Worm (Caenorhabditis elegans) whole organism, L1 larva: Measurements from ENCODE around the gene Y116F11B.14.
A peak's percentile ranks its signal among the peaks of the same experiment; 100 is the strongest.

Source experiments
- C16A3.4 ChIP-seq: fragments of 150-350 bp; optimal IDR thresholded peaks from 2 replicates; lab custom pipeline; 2014; ENCODE audit warnings: missing biosample characterization, missing genetic modification characterization
- F16B12.6 ChIP-seq: fragments of 150-350 bp; optimal IDR thresholded peaks from 2 replicates; lab custom pipeline; 2014; ENCODE audit warnings: missing biosample characterization, missing genetic modification characterization
- aha-1 ChIP-seq: fragments of 150-350 bp; optimal IDR thresholded peaks from 2 replicates; lab custom pipeline; 2014; ENCODE audit warnings: missing biosample characterization, missing genetic modification characterization
- aly-2 ChIP-seq: fragments of 150-350 bp; optimal IDR thresholded peaks from 2 replicates; lab custom pipeline; 2014; ENCODE audit warnings: missing biosample characterization, missing genetic modification characterization
- ama-1 ChIP-seq: fragments of 150-350 bp; optimal IDR thresholded peaks from 2 replicates; lab custom pipeline; 2014
- blmp-1 ChIP-seq: fragments of 150-350 bp; optimal IDR thresholded peaks from 2 replicates; lab custom pipeline; 2014; ENCODE audit warnings: missing biosample characterization, missing genetic modification characterization
- ceh-63 ChIP-seq: fragments of 200-800 bp; sonication (Bioruptor generic); optimal IDR thresholded peaks from 2 replicates; lab custom pipeline; 2018; ENCODE audit warnings: mild to moderate bottlenecking, missing genetic modification characterization, missing compliant biosample characterization
- ceh-82 ChIP-seq, 3 experiments: fragments of 150-350 bp in 1 of 3; sonication (generic microtip) in 2 of 3; optimal IDR thresholded peaks; 2 replicates each; lab custom pipeline; 2014 to 2017; ENCODE audit warnings: missing biosample characterization in 3 of 3, missing genetic modification characterization in 3 of 3
- ceh-88 ChIP-seq: fragments of 200-800 bp; sonication (Bioruptor generic); IDR thresholded peaks from 2 replicates; pipeline ENCODE4 v1.3.6; 2022; ENCODE audit warnings: missing genetic modification characterization, missing compliant biosample characterization
- ceh-90 ChIP-seq: sonication (generic microtip); optimal IDR thresholded peaks from 2 replicates; lab custom pipeline; 2016; ENCODE audit warnings: missing genetic modification characterization, missing compliant biosample characterization
- dpl-1 ChIP-seq, 3 experiments: fragments of 150-350 bp in 2 of 3; sonication (generic microtip) in 1 of 3; optimal IDR thresholded peaks; 2 replicates each; lab custom pipeline; 2014 to 2017; ENCODE audit warnings: missing biosample characterization in 3 of 3, missing genetic modification characterization in 3 of 3, missing genetic modification reagents in 3 of 3
- dsc-1 ChIP-seq: sonication (generic microtip); optimal IDR thresholded peaks from 2 replicates; lab custom pipeline; 2016; ENCODE audit warnings: mild to moderate bottlenecking, missing genetic modification characterization, missing compliant biosample characterization
- efl-1 ChIP-seq, 4 experiments: fragments of 150-350 bp; optimal IDR thresholded peaks in 3 of 4; peaks in 1 of 4; 1 replicate in 1 of 4; 2 replicates in 3 of 4; lab custom pipeline; 2014; ENCODE audit warnings: missing biosample characterization in 2 of 4, missing genetic modification characterization in 2 of 4, missing genetic modification reagents in 2 of 4
- egl-13 ChIP-seq: sonication (generic microtip); optimal IDR thresholded peaks from 2 replicates; lab custom pipeline; 2016; ENCODE audit warnings: missing genotype, missing genetic modification reagents, missing genetic modification characterization, missing compliant biosample characterization
- egl-27 ChIP-seq, 2 experiments: fragments of 150-350 bp in 1 of 2; sonication (generic microtip); optimal IDR thresholded peaks; 3 replicates each; lab custom pipeline; 2017 to 2018; ENCODE audit warnings: missing biosample characterization in 2 of 2, missing genetic modification characterization in 2 of 2, missing genetic modification reagents in 2 of 2
- elt-2 ChIP-seq: sonication (generic microtip); optimal IDR thresholded peaks from 2 replicates; lab custom pipeline; 2016; ENCODE audit warnings: missing genetic modification characterization, mild to moderate bottlenecking, inconsistent platforms, missing compliant biosample characterization, missing genetic modification reagents
- elt-3 ChIP-seq, 6 experiments: fragments of 150-350 bp in 1 of 6; sonication (generic microtip); optimal IDR thresholded peaks; 2 replicates each; lab custom pipeline; 2017 to 2018; ENCODE audit warnings: missing biosample characterization in 6 of 6, missing genetic modification characterization in 6 of 6, inconsistent platforms in 1 of 6
- ets-5 ChIP-seq: fragments of 200-800 bp; sonication (Bioruptor generic); IDR thresholded peaks from 2 replicates; pipeline ENCODE4 v1.3.6; 2022; ENCODE audit warnings: missing genetic modification characterization, missing compliant biosample characterization
- fkh-8 ChIP-seq: sonication (generic microtip); optimal IDR thresholded peaks from 2 replicates; lab custom pipeline; 2016; ENCODE audit warnings: mild to moderate bottlenecking, missing genetic modification characterization, missing compliant biosample characterization
- fos-1 ChIP-seq: fragments of 150-350 bp; optimal IDR thresholded peaks from 2 replicates; lab custom pipeline; 2014; ENCODE audit warnings: missing biosample characterization, missing genetic modification characterization
- grh-1 ChIP-seq: fragments of 200-800 bp; sonication (Bioruptor generic); IDR thresholded peaks from 2 replicates; pipeline ENCODE4 v1.3.6; 2022; ENCODE audit warnings: missing genetic modification reagents, missing genetic modification characterization, missing compliant biosample characterization
- hlh-17 ChIP-seq: fragments of 200-800 bp; sonication (Bioruptor generic); optimal IDR thresholded peaks from 2 replicates; lab custom pipeline; 2018; ENCODE audit warnings: missing genetic modification characterization, mild to moderate bottlenecking, missing compliant biosample characterization, moderate library complexity, borderline replicate concordance
- hlh-4 ChIP-seq: sonication (generic microtip); optimal IDR thresholded peaks from 2 replicates; lab custom pipeline; 2016; ENCODE audit warnings: mild to moderate bottlenecking, missing genetic modification characterization, missing compliant biosample characterization
- hpl-2 ChIP-seq: fragments of 150-350 bp; optimal IDR thresholded peaks from 2 replicates; lab custom pipeline; 2014; ENCODE audit warnings: missing biosample characterization, missing genetic modification reagents, missing genetic modification characterization
- isw-1 ChIP-seq: fragments of 200-800 bp; sonication (Bioruptor generic); IDR thresholded peaks from 2 replicates; pipeline ENCODE4 v1.3.6; 2022; ENCODE audit warnings: missing genetic modification characterization, missing compliant biosample characterization
- jun-1 ChIP-seq: fragments of 150-350 bp; optimal IDR thresholded peaks from 2 replicates; lab custom pipeline; 2014; ENCODE audit warnings: missing biosample characterization, missing genetic modification reagents, missing genetic modification characterization
- lin-15B ChIP-seq: fragments of 150-350 bp; sonication (generic microtip); optimal IDR thresholded peaks from 3 replicates; lab custom pipeline; 2014; ENCODE audit warnings: missing biosample characterization, missing genetic modification characterization
- lin-39 ChIP-seq: fragments of 150-350 bp; optimal IDR thresholded peaks from 2 replicates; lab custom pipeline; 2014; ENCODE audit warnings: missing biosample characterization, missing genetic modification reagents, missing genetic modification characterization
- lir-3 ChIP-seq: sonication (generic microtip); optimal IDR thresholded peaks from 2 replicates; lab custom pipeline; 2016; ENCODE audit warnings: mild to moderate bottlenecking, missing genetic modification characterization, moderate library complexity, missing compliant biosample characterization; ENCODE audit not compliant: poor library complexity
- lsy-2 ChIP-seq, 2 experiments: fragments of 150-350 bp; optimal IDR thresholded peaks; 2 replicates each; lab custom pipeline; 2014; ENCODE audit warnings: missing biosample characterization in 2 of 2, missing genetic modification characterization in 2 of 2
- mdl-1 ChIP-seq, 2 experiments: fragments of 150-350 bp; optimal IDR thresholded peaks; 2 replicates each; lab custom pipeline; 2014 to 2017; ENCODE audit warnings: missing biosample characterization in 2 of 2, missing genetic modification characterization in 2 of 2, inconsistent platforms in 1 of 2
- mef-2 ChIP-seq: fragments of 150-350 bp; optimal IDR thresholded peaks from 2 replicates; lab custom pipeline; 2014; ENCODE audit warnings: missing biosample characterization, missing genetic modification characterization
- mep-1 ChIP-seq: fragments of 150-350 bp; optimal IDR thresholded peaks from 2 replicates; lab custom pipeline; 2014; ENCODE audit warnings: missing biosample characterization, missing genetic modification characterization
- nhr-20 ChIP-seq: sonication (generic microtip); optimal IDR thresholded peaks from 2 replicates; lab custom pipeline; 2016; ENCODE audit warnings: mild to moderate bottlenecking, missing genetic modification characterization, missing compliant biosample characterization
- nhr-237 ChIP-seq: fragments of 150-350 bp; optimal IDR thresholded peaks from 2 replicates; lab custom pipeline; 2014; ENCODE audit warnings: missing biosample characterization, missing genetic modification characterization
- nhr-28 ChIP-seq: fragments of 150-350 bp; optimal IDR thresholded peaks from 2 replicates; lab custom pipeline; 2014; ENCODE audit warnings: missing biosample characterization, missing genetic modification characterization
- nhr-77 ChIP-seq: fragments of 150-350 bp; optimal IDR thresholded peaks from 2 replicates; lab custom pipeline; 2014; ENCODE audit warnings: missing biosample characterization, missing genetic modification characterization
- nhr-85 ChIP-seq: sonication (generic microtip); peaks from one replicate; lab custom pipeline; 2016; ENCODE audit warnings: missing genetic modification characterization, inconsistent platforms, missing compliant biosample characterization
- nhr-90 ChIP-seq: sonication (generic microtip); optimal IDR thresholded peaks from 2 replicates; lab custom pipeline; 2016; ENCODE audit warnings: mild to moderate bottlenecking, missing genetic modification characterization, missing compliant biosample characterization; ENCODE audit not compliant: poor library complexity
- pag-3 ChIP-seq: sonication (generic microtip); optimal IDR thresholded peaks from 2 replicates; lab custom pipeline; 2017; ENCODE audit warnings: missing genetic modification characterization, mild to moderate bottlenecking, missing compliant biosample characterization, antibody characterized with exemption, borderline replicate concordance; ENCODE audit not compliant: insufficient read depth
- pax-3 ChIP-seq: fragments of 200-800 bp; sonication (Bioruptor generic); optimal IDR thresholded peaks from 2 replicates; lab custom pipeline; 2018; ENCODE audit warnings: mild to moderate bottlenecking, missing genetic modification characterization, moderate library complexity, missing compliant biosample characterization
- pqm-1 ChIP-seq: sonication (generic microtip); optimal IDR thresholded peaks from 3 replicates; lab custom pipeline; 2017; ENCODE audit warnings: missing biosample characterization, missing genetic modification characterization
- rnt-1 ChIP-seq: sonication (generic microtip); optimal IDR thresholded peaks from 2 replicates; lab custom pipeline; 2016; ENCODE audit warnings: mild to moderate bottlenecking, missing genetic modification characterization, moderate library complexity, missing compliant biosample characterization
- snpc-4 ChIP-seq: fragments of 150-350 bp; optimal IDR thresholded peaks from 2 replicates; lab custom pipeline; 2014; ENCODE audit warnings: missing biosample characterization, missing genetic modification characterization
- snu-23 ChIP-seq: sonication (generic microtip); optimal IDR thresholded peaks from 2 replicates; lab custom pipeline; 2016; ENCODE audit warnings: missing genetic modification characterization, missing compliant biosample characterization
- tbx-2 ChIP-seq: sonication (generic microtip); optimal IDR thresholded peaks from 2 replicates; lab custom pipeline; 2016; ENCODE audit warnings: missing genetic modification characterization, missing compliant biosample characterization
- unc-130 ChIP-seq: fragments of 150-350 bp; optimal IDR thresholded peaks from 2 replicates; lab custom pipeline; 2017; ENCODE audit warnings: missing biosample characterization, missing genetic modification characterization, inconsistent platforms
- unc-30 ChIP-seq: sonication (generic microtip); optimal IDR thresholded peaks from 2 replicates; lab custom pipeline; 2017; ENCODE audit warnings: missing biosample characterization, missing genetic modification characterization
- unc-86 ChIP-seq: sonication (generic microtip); optimal IDR thresholded peaks from 2 replicates; lab custom pipeline; 2016; ENCODE audit warnings: missing genetic modification characterization, missing compliant biosample characterization
- vab-15 ChIP-seq: sonication (generic microtip); optimal IDR thresholded peaks from 2 replicates; lab custom pipeline; 2017; ENCODE audit warnings: missing genotype, mild to moderate bottlenecking, missing genetic modification characterization, missing compliant biosample characterization
- xbp-1 ChIP-seq: sonication (generic microtip); optimal IDR thresholded peaks from 2 replicates; lab custom pipeline; 2016; ENCODE audit warnings: missing genetic modification characterization, missing compliant biosample characterization
- zag-1 ChIP-seq: fragments of 150-350 bp; optimal IDR thresholded peaks from 2 replicates; lab custom pipeline; 2014; ENCODE audit warnings: missing biosample characterization, missing genetic modification characterization
- ztf-11 ChIP-seq, 2 experiments: sonication (generic microtip); optimal IDR thresholded peaks; 2 replicates each; lab custom pipeline; 2016 to 2017; ENCODE audit warnings: missing genetic modification characterization in 2 of 2, missing biosample characterization in 1 of 2, missing compliant biosample characterization in 1 of 2

Y116F11B.14 gene

ce11 chrV:19897557-19897956 lies 1.7 kb upstream of the Y116F11B.14 start (continued):
- no peak for TF ChIP-seq ceh-63 (GFP tag; lab: Kevin White, UChicago)
- no peak for TF ChIP-seq ceh-88
- no peak for TF ChIP-seq vab-15 (tag; lab: Kevin White, UChicago)
- TF ChIP-seq ama-1 (lab: Kevin White, UChicago) = no peak
- TF ChIP-seq aha-1 (tag; lab: Kevin White, UChicago) = no peak
- no peak for TF ChIP-seq ceh-90 (tag; lab: Kevin White, UChicago)
- no peak for TF ChIP-seq nhr-28 (tag; lab: Kevin White, UChicago)
- no peak for TF ChIP-seq ztf-11 (tag; optimal IDR thresholded peaks at IDR 0.05; lab: Kevin White, UChicago)
- no peak for TF ChIP-seq pag-3 (tag; lab: Kevin White, UChicago)
- no peak for TF ChIP-seq blmp-1
- TF ChIP-seq nhr-85 = no peak
- no peak for TF ChIP-seq elt-2 (tag; lab: Kevin White, UChicago)
- no peak for TF ChIP-seq hpl-2
- TF ChIP-seq egl-27 (tag; optimal IDR thresholded peaks at IDR 0.05; lab: Kevin White, UChicago) = peak in 1 of 2 experiments; percentile 29
- TF ChIP-seq jun-1 = no peak
- TF ChIP-seq C16A3.4 = no peak
- no peak for TF ChIP-seq unc-86
- TF ChIP-seq lin-39 (tag; lab: Kevin White, UChicago) = no peak
- no peak for TF ChIP-seq nhr-237 (tag; lab: Kevin White, UChicago)
- no peak for TF ChIP-seq lin-15B (tag; lab: Kevin White, UChicago)
- peak; percentile 69 to 75 for TF ChIP-seq lsy-2 (tag; optimal IDR thresholded peaks at IDR 0.05; lab: Kevin White, UChicago)
- no peak for TF ChIP-seq lir-3 (tag; lab: Kevin White, UChicago)
- TF ChIP-seq aly-2 = no peak
- TF ChIP-seq snpc-4 (tag; lab: Kevin White, UChicago) = peak; percentile 53
- peak; percentile 24 for TF ChIP-seq F16B12.6 (tag; lab: Kevin White, UChicago)
- no peak for TF ChIP-seq grh-1
- no peak for TF ChIP-seq unc-30
- TF ChIP-seq unc-130 = no peak
- TF ChIP-seq fos-1 (tag; lab: Kevin White, UChicago) = peak; percentile 49
- no peak for TF ChIP-seq egl-13 (tag; lab: Kevin White, UChicago)
- no peak for TF ChIP-seq pqm-1 (tag; lab: Kevin White, UChicago)
- peak; percentile 20 for TF ChIP-seq nhr-20 (tag; lab: Kevin White, UChicago)
- peak in 1 of 3 experiments; percentile 33 for TF ChIP-seq dpl-1 (GFP tag; optimal IDR thresholded peaks at IDR 0.05; lab: Kevin White, UChicago)
- TF ChIP-seq efl-1 (optimal IDR thresholded peaks at IDR 0.05; lab: Kevin White, UChicago) = peak; percentile 40 to 50
- TF ChIP-seq efl-1 (GFP tag; optimal IDR thresholded peaks at IDR 0.05 in 1 of 2; lab: Kevin White, UChicago) = peak; percentile 34 to 86
- TF ChIP-seq mef-2 (tag; lab: Kevin White, UChicago) = no peak
- TF ChIP-seq isw-1 (GFP tag; lab: Robert Waterston, UW) = no peak
- TF ChIP-seq mdl-1 (tag; optimal IDR thresholded peaks at IDR 0.05; lab: Kevin White, UChicago) = peak in 1 of 2 experiments; percentile 47
- TF ChIP-seq hlh-4 = no peak
- TF ChIP-seq elt-3 (tag; optimal IDR thresholded peaks at IDR 0.05; lab: Kevin White, UChicago) = no peak
- peak; percentile 48 for TF ChIP-seq mep-1 (tag; lab: Kevin White, UChicago)
- peak in 2 of 3 experiments; percentile 24 to 43 for TF ChIP-seq ceh-82 (tag; optimal IDR thresholded peaks at IDR 0.05; lab: Kevin White, UChicago)
- TF ChIP-seq dsc-1 = peak; percentile 81
- TF ChIP-seq ets-5 = no peak
- TF ChIP-seq zag-1 (tag; lab: Kevin White, UChicago) = no peak
- TF ChIP-seq nhr-90 (tag; lab: Kevin White, UChicago) = no peak
- peak; percentile 29 for TF ChIP-seq tbx-2 (tag; lab: Kevin White, UChicago)
- no peak for TF ChIP-seq hlh-17 (GFP tag; lab: Kevin White, UChicago)
- TF ChIP-seq nhr-77 (tag; lab: Kevin White, UChicago) = no peak
- no peak for TF ChIP-seq fkh-8 (tag; lab: Kevin White, UChicago)
- TF ChIP-seq rnt-1 (tag; lab: Kevin White, UChicago) = peak; percentile 86
- peak; percentile 35 for TF ChIP-seq xbp-1 (tag; lab: Kevin White, UChicago)
- peak; percentile 65 for TF ChIP-seq snu-23 (GFP tag; lab: Kevin White, UChicago)
- TF ChIP-seq pax-3 = no peak
